Worm (Caenorhabditis elegans) whole organism, young adult: ENCODE data around the gene C13F10.1.

Experiments
- B0019.2 ChIP-seq: fragments of 200-800 bp; sonication (Bioruptor generic); conservative IDR thresholded peaks from 2 replicates; pipeline ENCODE4 v1.3.6; 2022; ENCODE audit warnings: missing genetic modification reagents, missing genetic modification characterization, missing compliant biosample characterization
- C06A6.2 ChIP-seq: fragments of 200-800 bp; sonication (Bioruptor generic); conservative IDR thresholded peaks from 2 replicates; pipeline ENCODE4 v1.3.6; 2022; ENCODE audit warnings: missing genetic modification characterization, missing compliant biosample characterization
- F10E7.11 ChIP-seq: sonication (generic microtip); optimal IDR thresholded peaks from 2 replicates; lab custom pipeline; 2017; ENCODE audit warnings: mild to moderate bottlenecking, missing genetic modification characterization, moderate library complexity, missing compliant biosample characterization
- F23B12.7 ChIP-seq: sonication (generic microtip); optimal IDR thresholded peaks from 2 replicates; lab custom pipeline; 2017; ENCODE audit warnings: missing genetic modification characterization, mild to moderate bottlenecking, missing compliant biosample characterization, antibody characterized with exemption, moderate library complexity; ENCODE audit not compliant: insufficient read depth
- F39B2.1 ChIP-seq: fragments of 200-800 bp; sonication (Bioruptor generic); IDR thresholded peaks from 2 replicates; pipeline ENCODE4 v1.3.6; 2022; ENCODE audit warnings: missing genetic modification reagents, missing genetic modification characterization, missing compliant biosample characterization
- K11D2.4 ChIP-seq: fragments of 200-800 bp; sonication (Bioruptor generic); IDR thresholded peaks from 2 replicates; pipeline ENCODE4 v1.3.6; 2022; ENCODE audit warnings: missing genetic modification reagents, missing genetic modification characterization, missing compliant biosample characterization
- K12H6.12 ChIP-seq: fragments of 200-800 bp; sonication (Bioruptor generic); optimal IDR thresholded peaks from 2 replicates; lab custom pipeline; 2018; ENCODE audit warnings: mild to moderate bottlenecking, missing genetic modification characterization, missing compliant biosample characterization
- T07F8.4 ChIP-seq: sonication (generic microtip); optimal IDR thresholded peaks from 2 replicates; lab custom pipeline; 2016; ENCODE audit warnings: mild to moderate bottlenecking, missing genetic modification characterization, moderate library complexity, missing compliant biosample characterization
- T26A5.8 ChIP-seq: sonication (generic microtip); optimal IDR thresholded peaks from 2 replicates; lab custom pipeline; 2016; ENCODE audit warnings: missing genetic modification characterization, missing compliant biosample characterization
- Y56A3A.18 ChIP-seq: fragments of 200-800 bp; sonication (Bioruptor generic); IDR thresholded peaks from 2 replicates; pipeline ENCODE4 v1.3.6; 2022; ENCODE audit warnings: missing genetic modification reagents, missing genetic modification characterization, missing compliant biosample characterization
- Y67H2A.10 ChIP-seq: fragments of 200-800 bp; sonication (Bioruptor generic); conservative IDR thresholded peaks from 2 replicates; pipeline ENCODE4 v1.3.6; 2022; ENCODE audit warnings: missing genetic modification reagents, missing genetic modification characterization, missing compliant biosample characterization
- akir-1 ChIP-seq: fragments of 200-800 bp; sonication (Bioruptor generic); optimal IDR thresholded peaks from 2 replicates; lab custom pipeline; 2018; ENCODE audit warnings: mild to moderate bottlenecking, missing genetic modification characterization, moderate library complexity, missing compliant biosample characterization
- ama-1 ChIP-seq, 3 experiments: fragments of 150-350 bp in 1 of 3; sonication (generic microtip) in 2 of 3; optimal IDR thresholded peaks; 2 replicates each; lab custom pipeline; 2014 to 2018; ENCODE audit warnings: missing biosample characterization in 2 of 3, missing genetic modification characterization in 2 of 3, missing genetic modification reagents in 2 of 3
- aptf-2 ChIP-seq: fragments of 200-800 bp; sonication (Bioruptor generic); conservative IDR thresholded peaks from 2 replicates; pipeline ENCODE4 v1.3.6; 2022; ENCODE audit warnings: missing genetic modification reagents, missing genetic modification characterization, missing compliant biosample characterization
- bed-1 ChIP-seq: fragments of 200-800 bp; sonication (Bioruptor generic); IDR thresholded peaks from 2 replicates; pipeline ENCODE4 v1.3.6; 2022; ENCODE audit warnings: missing genetic modification reagents, missing genetic modification characterization, missing compliant biosample characterization
- bed-2 ChIP-seq: fragments of 200-800 bp; sonication (Bioruptor generic); IDR thresholded peaks from 2 replicates; pipeline ENCODE4 v1.3.6; 2022; ENCODE audit warnings: missing genetic modification reagents, missing genetic modification characterization, missing compliant biosample characterization
- cebp-1 ChIP-seq, 2 experiments: fragments of 200-800 bp in 1 of 2; sonication (Bioruptor generic) in 1 of 2; sonication (generic microtip) in 1 of 2; IDR thresholded peaks in 1 of 2; optimal IDR thresholded peaks in 1 of 2; 2 replicates each; pipeline versions ENCODE4 v1.3.6 to Lab custom; 2017 to 2022; ENCODE audit warnings: missing compliant biosample characterization in 2 of 2, missing genetic modification characterization in 2 of 2, mild to moderate bottlenecking in 1 of 2, missing genetic modification reagents in 1 of 2, moderate library complexity in 1 of 2
- ceh-100 ChIP-seq: fragments of 200-800 bp; sonication (Bioruptor generic); IDR thresholded peaks from 2 replicates; pipeline ENCODE4 v1.3.6; 2022; ENCODE audit warnings: missing genetic modification reagents, missing genetic modification characterization, missing compliant biosample characterization
- ceh-27 ChIP-seq: fragments of 200-800 bp; sonication (Bioruptor generic); optimal IDR thresholded peaks from 2 replicates; lab custom pipeline; 2018; ENCODE audit warnings: mild to moderate bottlenecking, missing genetic modification characterization, moderate library complexity, missing compliant biosample characterization
- ceh-58 ChIP-seq: fragments of 200-800 bp; sonication (Bioruptor generic); IDR thresholded peaks from 2 replicates; pipeline ENCODE4 v1.3.6; 2022; ENCODE audit warnings: missing genetic modification characterization, missing compliant biosample characterization
- ceh-91 ChIP-seq: fragments of 200-800 bp; sonication (Bioruptor generic); IDR thresholded peaks from 2 replicates; pipeline ENCODE4 v1.3.6; 2022; ENCODE audit warnings: missing genetic modification reagents, missing genetic modification characterization, missing compliant biosample characterization
- dox-1 ChIP-seq: fragments of 200-800 bp; sonication (Bioruptor generic); IDR thresholded peaks from 2 replicates; pipeline ENCODE4 v1.3.6; 2022; ENCODE audit warnings: missing genetic modification reagents, missing genetic modification characterization, missing compliant biosample characterization
- efl-1 ChIP-seq: fragments of 150-350 bp; optimal IDR thresholded peaks from 2 replicates; lab custom pipeline; 2014; ENCODE audit warnings: missing biosample characterization, missing genetic modification reagents, missing genetic modification characterization
- egl-44 ChIP-seq: fragments of 200-800 bp; sonication (Bioruptor generic); IDR thresholded peaks from 2 replicates; pipeline ENCODE4 v1.3.6; 2022; ENCODE audit warnings: missing genetic modification reagents, missing genetic modification characterization, missing compliant biosample characterization
- egrh-3 ChIP-seq: fragments of 200-800 bp; sonication (Bioruptor generic); IDR thresholded peaks from 2 replicates; pipeline ENCODE4 v1.3.6; 2022; ENCODE audit warnings: missing genetic modification reagents, missing genetic modification characterization, missing compliant biosample characterization
- ekl-4 ChIP-seq: fragments of 200-800 bp; sonication (Bioruptor generic); IDR thresholded peaks from 2 replicates; pipeline ENCODE4 v1.3.6; 2022; ENCODE audit warnings: missing genetic modification reagents, missing genetic modification characterization, missing compliant biosample characterization
- him-1 ChIP-seq: sonication (generic microtip); optimal IDR thresholded peaks from 2 replicates; lab custom pipeline; 2016; ENCODE audit warnings: missing genotype, missing genetic modification reagents, missing genetic modification characterization, missing compliant biosample characterization
- hlh-12 ChIP-seq: sonication (generic microtip); optimal IDR thresholded peaks from 2 replicates; lab custom pipeline; 2016; ENCODE audit warnings: missing genetic modification characterization, missing compliant biosample characterization
- hlh-26 ChIP-seq: fragments of 200-800 bp; sonication (Bioruptor generic); conservative IDR thresholded peaks from 2 replicates; pipeline ENCODE4 v1.3.6; 2022; ENCODE audit warnings: missing genetic modification reagents, missing genetic modification characterization, missing compliant biosample characterization
- hmg-1.2 ChIP-seq: fragments of 200-800 bp; sonication (Bioruptor generic); IDR thresholded peaks from 2 replicates; pipeline ENCODE4 v1.3.6; 2022; ENCODE audit warnings: missing genetic modification reagents, missing genetic modification characterization, missing compliant biosample characterization
- hmg-20 ChIP-seq: fragments of 200-800 bp; sonication (Bioruptor generic); IDR thresholded peaks from 2 replicates; pipeline ENCODE4 v1.3.6; 2022; ENCODE audit warnings: missing genetic modification reagents, missing genetic modification characterization, missing compliant biosample characterization
- lin-35 ChIP-seq, 3 experiments: fragments of 150-350 bp in 2 of 3; sonication (generic microtip) in 1 of 3; optimal IDR thresholded peaks; 2 replicates each; lab custom pipeline; 2014 to 2018; ENCODE audit warnings: missing biosample characterization in 3 of 3, missing genetic modification characterization in 3 of 3, missing genetic modification reagents in 3 of 3
- lin-54 ChIP-seq: fragments of 200-800 bp; sonication (Bioruptor generic); optimal IDR thresholded peaks from 2 replicates; lab custom pipeline; 2018; ENCODE audit warnings: mild to moderate bottlenecking, missing genetic modification characterization, missing compliant biosample characterization
- lsl-1 ChIP-seq: fragments of 200-800 bp; sonication (Bioruptor generic); optimal IDR thresholded peaks from 2 replicates; lab custom pipeline; 2018; ENCODE audit warnings: mild to moderate bottlenecking, missing genetic modification characterization, moderate library complexity, missing compliant biosample characterization
- madf-6 ChIP-seq: fragments of 200-800 bp; sonication (Bioruptor generic); IDR thresholded peaks from 2 replicates; pipeline ENCODE4 v1.3.6; 2022; ENCODE audit warnings: missing genetic modification reagents, missing genetic modification characterization, missing compliant biosample characterization
- nhr-120 ChIP-seq: fragments of 200-800 bp; sonication (Bioruptor generic); IDR thresholded peaks from 2 replicates; pipeline ENCODE4 v1.3.6; 2022; ENCODE audit warnings: missing genetic modification characterization, missing compliant biosample characterization
- nhr-90 ChIP-seq: sonication (generic microtip); optimal IDR thresholded peaks from 2 replicates; lab custom pipeline; 2016; ENCODE audit warnings: missing genotype, mild to moderate bottlenecking, missing genetic modification characterization, missing compliant biosample characterization
- pha-4 ChIP-seq: fragments of 150-350 bp; sonication (generic microtip); optimal IDR thresholded peaks from 2 replicates; lab custom pipeline; 2014; ENCODE audit warnings: missing biosample characterization, missing genetic modification reagents, missing genetic modification characterization
- rcor-1 ChIP-seq: fragments of 200-800 bp; sonication (Bioruptor generic); IDR thresholded peaks from 2 replicates; pipeline ENCODE4 v1.3.6; 2022; ENCODE audit warnings: missing genetic modification reagents, missing genetic modification characterization, missing compliant biosample characterization
- sea-2 ChIP-seq: fragments of 200-800 bp; sonication (Bioruptor generic); IDR thresholded peaks from 2 replicates; pipeline ENCODE4 v1.3.6; 2022; ENCODE audit warnings: missing genetic modification characterization, missing compliant biosample characterization
- snpc-1.3 ChIP-seq: sonication (generic microtip); optimal IDR thresholded peaks from 2 replicates; lab custom pipeline; 2017; ENCODE audit warnings: missing genetic modification characterization, mild to moderate bottlenecking, missing compliant biosample characterization, antibody characterized with exemption, moderate library complexity, missing genotype, missing genetic modification reagents; ENCODE audit not compliant: insufficient read depth
- snpc-3.4 ChIP-seq: sonication (generic microtip); optimal IDR thresholded peaks from 2 replicates; lab custom pipeline; 2017; ENCODE audit warnings: missing genetic modification characterization, mild to moderate bottlenecking, missing compliant biosample characterization, antibody characterized with exemption, moderate library complexity, missing genotype, missing genetic modification reagents
- tbp1 ChIP-seq: fragments of 200-800 bp; sonication (Bioruptor generic); optimal IDR thresholded peaks from 2 replicates; lab custom pipeline; 2018; ENCODE audit warnings: mild to moderate bottlenecking, missing genetic modification characterization, missing compliant biosample characterization
- tlf-1 ChIP-seq: fragments of 200-800 bp; sonication (Bioruptor generic); optimal IDR thresholded peaks from 2 replicates; lab custom pipeline; 2018; ENCODE audit warnings: mild to moderate bottlenecking, missing genetic modification characterization, missing compliant biosample characterization
- xnd-1 ChIP-seq: sonication (generic microtip); optimal IDR thresholded peaks from 2 replicates; lab custom pipeline; 2016; ENCODE audit warnings: missing genotype, missing genetic modification reagents, missing genetic modification characterization, missing compliant biosample characterization
- zfh-2 ChIP-seq: fragments of 200-800 bp; sonication (Bioruptor generic); conservative IDR thresholded peaks from 2 replicates; pipeline ENCODE4 v1.3.6; 2022; ENCODE audit warnings: missing genetic modification reagents, missing genetic modification characterization, missing compliant biosample characterization
- ztf-25 ChIP-seq: fragments of 200-800 bp; sonication (Bioruptor generic); IDR thresholded peaks from 2 replicates; pipeline ENCODE4 v1.3.6; 2022; ENCODE audit warnings: missing genetic modification reagents, missing genetic modification characterization, missing compliant biosample characterization

C13F10.1 gene

ce11 chrV:7237094-7237132 lies 13.0 kb downstream of the C13F10.1 start, which contains the start of gene hpo-9:
hpo-9 (minus strand) TSS chrV:7237130.
- TF ChIP-seq pha-4 (no peak), hmg-20 (GFP tag; lab: Robert Waterston, UW) (no peak), zfh-2 (GFP tag; lab: Robert Waterston, UW) (no peak), T26A5.8 (tag; lab: Kevin White, UChicago) (no peak), him-1 (no peak), lin-54 (GFP tag; lab: Kevin White, UChicago) (no peak), efl-1 (no peak), bed-1 (GFP tag; lab: Robert Waterston, UW) (no peak), aptf-2 (no peak), hlh-26 (GFP tag; lab: Robert Waterston, UW) (no peak), T07F8.4 (no peak), ztf-25 (no peak), akir-1 (GFP tag; lab: Kevin White, UChicago) (no peak), ama-1 (optimal IDR thresholded peaks at IDR 0.05; lab: Kevin White, UChicago) (no peak), ama-1 (GFP tag; optimal IDR thresholded peaks at IDR 0.05; lab: Kevin White, UChicago) (no peak), sea-2 (GFP tag; lab: Robert Waterston, UW) (no peak), bed-2 (GFP tag; lab: Robert Waterston, UW) (no peak), egl-44 (GFP tag; lab: Robert Waterston, UW) (no peak), nhr-120 (GFP tag; lab: Robert Waterston, UW) (no peak), snpc-1.3 (tag; lab: Kevin White, UChicago) (no peak)

- peak; percentile 42 for TF ChIP-seq tbp1 (GFP tag; lab: Kevin White, UChicago)
- TF ChIP-seq F10E7.11 (tag; lab: Kevin White, UChicago): no peak
- TF ChIP-seq K12H6.12 (tag; lab: Kevin White, UChicago): peak; percentile 3
- no peak for TF ChIP-seq Y56A3A.18
- TF ChIP-seq snpc-1.3 (tag; lab: Kevin White, UChicago): peak; percentile 44
- TF ChIP-seq ama-1 (optimal IDR thresholded peaks at IDR 0.05; lab: Kevin White, UChicago): no peak
- no peak for TF ChIP-seq ama-1 (GFP tag; optimal IDR thresholded peaks at IDR 0.05; lab: Kevin White, UChicago)
- peak; percentile 76 for TF ChIP-seq dox-1 (GFP tag; lab: Robert Waterston, UW)
- TF ChIP-seq hlh-26 (GFP tag; lab: Robert Waterston, UW): no peak
- TF ChIP-seq nhr-90 (tag; lab: Kevin White, UChicago): no peak
- TF ChIP-seq F39B2.1 (GFP tag; lab: Robert Waterston, UW): peak; percentile 20; the same call in 1 of the 2 replicates
- TF ChIP-seq K11D2.4 (GFP tag; lab: Robert Waterston, UW): peak; percentile 55; the same call in 1 of the 2 replicates
- peak in 1 of 3 experiments; percentile 91 for TF ChIP-seq lin-35 (GFP tag; optimal IDR thresholded peaks at IDR 0.05; lab: Kevin White, UChicago)
- TF ChIP-seq nhr-120 (GFP tag; lab: Robert Waterston, UW): no peak
- 0 out of 2 replicates have a peak, but pooled peaks have one; percentile 12 for TF ChIP-seq B0019.2
- TF ChIP-seq hlh-12: no peak
- TF ChIP-seq ceh-91 (GFP tag; lab: Robert Waterston, UW): peak; percentile 77
- TF ChIP-seq rcor-1 (GFP tag; lab: Robert Waterston, UW): peak; percentile 71
- TF ChIP-seq ceh-100: peak; percentile 74
- peak; percentile 88 for TF ChIP-seq madf-6 (GFP tag; lab: Robert Waterston, UW)
- peak; percentile 81 for TF ChIP-seq C06A6.2
- peak; percentile 55; the same call in 1 of the 2 replicates for TF ChIP-seq Y67H2A.10
- TF ChIP-seq hmg-1.2 (GFP tag; lab: Robert Waterston, UW): peak; percentile 61
- no peak for TF ChIP-seq cebp-1 (GFP tag; IDR thresholded peaks at IDR 0.05; lab: Robert Waterston, UW)
- peak; percentile 71 for TF ChIP-seq cebp-1 (tag; optimal IDR thresholded peaks at IDR 0.05; lab: Kevin White, UChicago)
- peak; percentile 60 for TF ChIP-seq lsl-1 (GFP tag; lab: Kevin White, UChicago)
- TF ChIP-seq ceh-58: no peak
- peak; percentile 33 for TF ChIP-seq ceh-27 (GFP tag; lab: Kevin White, UChicago)
- TF ChIP-seq ekl-4 (GFP tag; lab: Robert Waterston, UW): peak; percentile 63
- peak; percentile 93 for TF ChIP-seq efl-1
- TF ChIP-seq xnd-1 (tag; lab: Kevin White, UChicago): peak; percentile 56
- TF ChIP-seq pha-4: peak; percentile 74
- TF ChIP-seq lin-54 (GFP tag; lab: Kevin White, UChicago): peak; percentile 97
- TF ChIP-seq egrh-3 (GFP tag; lab: Robert Waterston, UW): no peak
- TF ChIP-seq snpc-3.4: peak; percentile 34
- TF ChIP-seq tlf-1 (GFP tag; lab: Kevin White, UChicago): peak; percentile 63
- TF ChIP-seq F23B12.7 (tag; lab: Kevin White, UChicago): peak; percentile 91
Measured at ce11 chrV:7237133-7237532, 13.3 kb downstream of the C13F10.1 start, which contains the start of gene hyls-1. hyls-1 (plus strand) TSS chrV:7237381.
